Fruit fly (Drosophila melanogaster) whole organism, larva: ENCODE data around the gene Nepl13.

ENCODE experiments used
- noc ChIP-seq: fragments of 200-800 bp; sonication (Bioruptor generic); optimal IDR thresholded peaks from 3 replicates; lab custom pipeline; 2019; ENCODE audit warnings: missing biosample characterization, mild to moderate bottlenecking, missing genetic modification characterization, moderate library complexity

Gene Nepl13

dm6 chr3R:22733751-22734150 lies 27.1 kb downstream of the Nepl13 start, which contains the start of gene Takl2:
Gene Takl2 (minus strand): TSS chr3R:22733851.
- no peak for TF ChIP-seq noc

dm6 chr3R:22732995-22733394 lies 27.9 kb downstream of the Nepl13 start:
- TF ChIP-seq noc: no peak

DNA sequence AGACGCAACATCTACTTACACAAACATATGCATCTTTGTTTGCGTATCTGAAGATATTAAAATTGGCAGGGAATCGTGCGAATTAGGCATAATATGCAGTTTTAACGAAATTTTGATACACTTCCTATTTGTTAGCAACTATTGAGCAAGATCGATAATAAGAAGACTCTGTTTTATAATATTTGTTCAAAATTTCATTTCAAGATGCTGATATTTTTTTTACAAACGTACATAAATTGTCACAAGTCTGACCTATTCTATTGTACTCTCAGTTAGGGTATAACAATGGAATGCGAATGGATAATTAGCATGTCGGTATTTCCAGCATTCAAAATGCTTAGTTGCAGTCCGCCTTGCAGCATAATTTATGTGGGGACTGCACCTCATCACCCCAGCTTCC lies 33.0 kb downstream of the Nepl13 start:
- TF ChIP-seq noc: no peak

- no peak for TF ChIP-seq noc
Measured at dm6 chr3R:22727456-22727833, 33.4 kb downstream of the Nepl13 start.

DNA sequence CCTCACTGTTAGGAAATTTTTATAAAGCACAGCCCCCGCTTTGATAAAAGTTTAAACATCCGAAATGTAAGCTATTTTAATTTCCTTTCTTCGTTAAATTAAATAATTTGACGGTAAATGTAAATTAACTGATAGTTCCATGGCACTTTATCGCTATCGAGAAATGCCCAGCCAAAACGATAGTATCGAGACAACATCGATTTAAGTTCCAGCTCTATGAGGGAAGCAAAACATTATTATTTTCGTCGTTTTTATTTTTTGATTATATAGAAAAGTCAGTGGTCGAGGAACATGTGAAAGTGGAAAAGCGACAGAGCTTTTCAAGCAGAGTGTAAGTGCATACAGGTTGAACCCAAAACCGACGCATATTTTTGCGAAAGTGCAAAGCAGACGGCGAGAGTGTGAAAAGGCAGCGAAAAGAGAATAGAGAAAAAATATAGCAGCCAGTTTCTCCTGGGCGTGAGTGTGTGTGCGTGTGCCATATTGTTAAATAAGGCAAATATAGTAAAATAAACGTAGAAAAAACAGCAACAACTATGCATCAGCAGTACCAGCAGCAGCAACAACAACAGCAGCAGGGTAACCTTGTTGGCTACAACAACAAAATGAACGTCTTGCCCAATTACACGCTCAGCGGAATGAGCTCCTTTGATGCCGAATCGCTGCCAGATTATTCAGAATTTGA lies 34.0 kb downstream of the Nepl13 start, which contains the start of gene CG45049:
TSS of gene CG45049 (plus strand) at position 197 of the 685 bp plus-strand sequence.
- no peak for TF ChIP-seq noc

DNA sequence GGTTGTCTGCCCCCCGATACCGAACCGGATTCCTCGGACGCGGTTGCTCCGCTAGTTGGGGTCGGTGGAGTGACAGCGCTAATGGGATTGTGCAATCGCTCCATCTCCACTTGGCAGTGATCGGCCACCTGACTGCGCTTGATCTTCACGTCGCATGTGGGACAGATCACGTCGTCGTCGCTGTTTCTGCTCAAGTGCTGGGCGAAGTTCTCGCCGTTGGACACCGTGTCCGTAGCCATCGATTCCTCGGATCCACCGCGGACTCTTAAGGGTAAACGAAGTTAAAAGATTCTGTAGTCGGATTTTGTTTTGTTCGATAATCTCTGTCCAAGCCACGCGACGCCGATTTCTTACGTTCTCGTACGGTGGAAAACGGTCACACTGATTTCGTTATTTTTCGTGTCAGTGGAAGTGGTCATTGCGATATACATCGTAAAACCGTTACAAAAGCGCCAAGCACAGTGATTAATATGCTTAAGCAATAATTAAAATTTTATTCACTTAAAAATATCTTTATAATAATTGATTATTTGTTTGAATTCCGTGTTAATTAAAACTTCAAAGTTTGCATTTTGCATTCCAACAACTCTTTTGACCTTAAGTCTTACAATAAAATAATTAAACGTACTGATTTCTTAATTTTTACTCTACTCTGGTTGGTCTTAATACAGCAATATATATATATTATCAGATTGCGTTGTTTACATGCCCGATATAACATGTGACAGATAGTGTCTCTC lies 34.7 kb downstream of the Nepl13 start, which contains the start of gene RNF220:
TSS of gene RNF220 (minus strand) at position 384 of the 740 bp plus-strand sequence.
- TF ChIP-seq noc: no peak

DNA sequence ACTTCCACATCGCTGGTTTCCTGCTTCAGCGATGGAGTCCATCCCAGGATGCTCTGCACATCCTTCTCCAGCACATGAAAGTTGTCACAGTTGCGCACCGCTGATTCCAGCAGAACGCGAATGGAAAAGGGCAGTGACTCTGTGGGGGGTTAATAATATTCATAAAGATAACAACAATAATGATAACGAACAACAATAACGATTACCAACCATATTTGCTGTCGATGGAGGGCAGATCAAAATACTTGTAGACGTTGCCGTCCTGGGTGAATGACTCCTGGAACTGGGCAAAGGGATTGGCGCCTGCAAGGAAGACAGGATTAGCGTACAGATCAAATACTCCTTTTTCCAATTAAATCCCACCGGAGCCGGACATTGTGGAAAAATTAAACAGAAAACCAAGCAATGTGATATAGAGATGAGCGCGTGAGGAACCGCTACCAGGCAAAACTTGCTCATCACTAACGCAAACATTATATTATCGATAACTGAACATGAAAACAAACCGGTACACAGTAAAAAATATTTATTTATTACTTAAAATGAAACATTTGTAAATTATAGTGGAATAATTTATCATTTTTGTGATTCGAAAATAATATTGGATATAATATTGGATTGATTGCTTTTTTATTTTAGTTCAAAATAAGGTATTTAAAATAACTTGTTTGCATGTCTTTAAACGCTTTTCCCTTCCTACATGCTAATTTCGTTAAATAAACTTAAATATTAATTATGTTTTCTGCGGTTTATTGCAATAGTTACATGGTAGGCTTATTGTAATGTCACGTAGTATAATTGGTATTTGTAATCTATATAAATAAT lies 36.5 kb downstream of the Nepl13 start, which contains the start of gene Irp-1A:
TSS of gene Irp-1A (minus strand) at position 439 of the 825 bp plus-strand sequence.
- peak; percentile 58 for TF ChIP-seq noc

DNA sequence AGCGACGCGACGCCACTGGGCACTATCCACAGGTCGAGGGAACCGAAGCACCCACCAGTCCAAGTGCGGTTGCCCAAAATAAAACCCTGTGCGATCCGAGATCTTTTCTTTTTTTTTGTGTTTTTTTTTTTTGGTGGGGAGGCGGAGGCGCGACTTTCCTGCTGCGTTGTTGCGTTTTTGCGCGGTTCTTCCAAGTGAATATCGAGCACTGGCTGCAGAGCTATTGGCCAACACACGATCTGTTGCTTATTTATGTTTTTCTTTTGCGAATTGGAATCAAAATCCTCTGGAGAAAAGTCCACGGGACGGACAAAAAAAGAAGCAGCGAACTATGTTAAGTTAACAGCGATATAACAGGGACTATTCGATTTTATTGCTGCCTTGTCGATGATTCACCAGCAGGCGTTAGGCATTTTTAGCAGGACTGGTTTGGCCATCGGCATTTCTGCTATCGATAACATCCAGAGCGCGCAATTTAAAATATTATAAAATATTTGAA lies 40.0 kb downstream of the Nepl13 start, which contains the start of gene wge:
TSS of gene wge (minus strand) at position 343 of the 499 bp plus-strand sequence.
- TF ChIP-seq noc: no peak

DNA sequence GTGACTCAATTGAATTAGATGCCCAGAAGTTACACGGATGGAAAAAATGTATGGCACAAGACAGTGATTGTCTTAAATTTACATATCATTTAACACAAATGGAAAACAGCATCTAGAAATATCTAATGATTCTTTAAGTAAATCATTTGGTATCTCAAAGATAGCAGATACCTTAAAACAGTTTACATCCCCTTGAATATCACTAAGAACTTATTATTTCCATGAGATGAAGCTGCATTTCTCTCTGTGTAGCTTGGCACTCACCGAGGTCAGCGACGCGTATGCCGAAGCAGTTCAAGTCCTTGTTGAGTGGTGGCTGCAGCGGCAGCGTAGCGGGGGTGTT lies 41.3 kb downstream of the Nepl13 start:
- no peak for TF ChIP-seq noc

- TF ChIP-seq noc: no peak
Measured at dm6 chr3R:22718937-22719606, 41.8 kb downstream of the Nepl13 start.

DNA sequence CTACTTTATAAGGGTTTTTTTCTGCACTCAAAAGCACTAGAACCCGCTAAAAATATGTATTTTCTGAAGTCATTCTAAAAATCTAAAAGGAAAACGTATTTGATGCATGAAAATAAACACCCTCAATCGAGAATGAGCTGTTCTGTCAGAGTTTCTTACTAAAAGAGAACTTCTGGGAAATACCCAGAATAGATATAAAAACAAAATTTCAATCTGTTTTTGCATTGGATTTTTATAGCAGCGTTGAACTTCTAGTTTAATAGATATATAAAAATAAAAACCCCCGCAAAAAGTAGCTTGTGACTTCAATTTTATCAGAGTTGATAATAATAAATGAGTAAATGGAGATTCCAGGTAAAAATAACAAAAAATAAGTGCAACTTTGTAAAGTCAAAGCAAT lies 42.5 kb downstream of the Nepl13 start:
- no peak for TF ChIP-seq noc

- TF ChIP-seq noc: no peak
Measured at dm6 chr3R:22717863-22718262, 43.0 kb downstream of the Nepl13 start.

- TF ChIP-seq noc: no peak
Measured at dm6 chr3R:22710662-22711061, 50.2 kb downstream of the Nepl13 start, which contains the start of gene CG4907. Gene CG4907 (minus strand): TSS chr3R:22710762.
